Worm (Caenorhabditis elegans) whole organism, mixed stage, embryonic: ENCODE measurements around the gene psf-1.

ENCODE experiments used
- bed-3 ChIP-seq: fragments of 200-800 bp; sonication (Bioruptor generic); optimal IDR thresholded peaks from 3 replicates; lab custom pipeline; 2018; ENCODE audit warnings: mild to moderate bottlenecking, missing genetic modification characterization, moderate library complexity, missing compliant biosample characterization
- blmp-1 ChIP-seq: fragments of 150-350 bp; optimal IDR thresholded peaks from 2 replicates; lab custom pipeline; 2014; ENCODE audit warnings: missing biosample characterization, missing genetic modification characterization
- ceh-39 ChIP-seq: fragments of 150-350 bp; optimal IDR thresholded peaks from 2 replicates; lab custom pipeline; 2014; ENCODE audit warnings: missing biosample characterization, missing genetic modification characterization
- ceh-43 ChIP-seq: fragments of 200-800 bp; sonication (Bioruptor generic); optimal IDR thresholded peaks from 2 replicates; lab custom pipeline; 2018; ENCODE audit warnings: mild to moderate bottlenecking, missing genetic modification characterization, moderate library complexity, missing compliant biosample characterization
- ceh-83 ChIP-seq: fragments of 200-800 bp; sonication (Bioruptor generic); optimal IDR thresholded peaks from 2 replicates; lab custom pipeline; 2018; ENCODE audit warnings: mild to moderate bottlenecking, missing genetic modification characterization, missing compliant biosample characterization
- ces-1 ChIP-seq: fragments of 150-350 bp; optimal IDR thresholded peaks from 2 replicates; lab custom pipeline; 2014; ENCODE audit warnings: missing biosample characterization, missing genetic modification reagents, missing genetic modification characterization
- cnd-1 ChIP-seq: fragments of 200-800 bp; sonication (Bioruptor generic); optimal IDR thresholded peaks from 2 replicates; lab custom pipeline; 2018; ENCODE audit warnings: mild to moderate bottlenecking, missing genetic modification characterization, missing compliant biosample characterization
- drap-1 ChIP-seq: fragments of 200-800 bp; sonication (Bioruptor generic); optimal IDR thresholded peaks from 3 replicates; lab custom pipeline; 2018; ENCODE audit warnings: mild to moderate bottlenecking, missing genetic modification characterization, missing compliant biosample characterization
- elt-1 ChIP-seq: sonication (generic microtip); optimal IDR thresholded peaks from 2 replicates; lab custom pipeline; 2017; ENCODE audit warnings: missing genetic modification characterization, mild to moderate bottlenecking, missing compliant biosample characterization, antibody characterized with exemption, moderate library complexity, borderline replicate concordance; ENCODE audit not compliant: insufficient read depth
- elt-3 ChIP-seq: fragments of 150-350 bp; optimal IDR thresholded peaks from 2 replicates; lab custom pipeline; 2014; ENCODE audit warnings: missing biosample characterization, missing genetic modification characterization
- flh-1 ChIP-seq: fragments of 200-800 bp; sonication (Bioruptor generic); optimal IDR thresholded peaks from 2 replicates; lab custom pipeline; 2018; ENCODE audit warnings: mild to moderate bottlenecking, missing genetic modification characterization, moderate library complexity, missing compliant biosample characterization
- hlh-1 ChIP-seq: fragments of 150-350 bp; optimal IDR thresholded peaks from 2 replicates; lab custom pipeline; 2014; ENCODE audit warnings: missing biosample characterization, missing genetic modification reagents, missing genetic modification characterization
- lin-32 ChIP-seq: fragments of 200-800 bp; sonication (Bioruptor generic); optimal IDR thresholded peaks from 2 replicates; lab custom pipeline; 2018; ENCODE audit warnings: mild to moderate bottlenecking, missing genetic modification characterization, missing compliant biosample characterization
- mls-2 ChIP-seq: sonication (generic microtip); optimal IDR thresholded peaks from 2 replicates; lab custom pipeline; 2016; ENCODE audit warnings: mild to moderate bottlenecking, missing genetic modification characterization, moderate library complexity, missing compliant biosample characterization
- nhr-12 ChIP-seq: fragments of 150-350 bp; optimal IDR thresholded peaks from 2 replicates; lab custom pipeline; 2014; ENCODE audit warnings: missing biosample characterization, missing genetic modification characterization
- nhr-2 ChIP-seq: fragments of 150-350 bp; optimal IDR thresholded peaks from 2 replicates; lab custom pipeline; 2014; ENCODE audit warnings: missing biosample characterization, missing genetic modification characterization
- nhr-237 ChIP-seq: fragments of 150-350 bp; optimal IDR thresholded peaks from 2 replicates; lab custom pipeline; 2014; ENCODE audit warnings: missing biosample characterization, missing genetic modification characterization
- nhr-76 ChIP-seq: sonication (generic microtip); optimal IDR thresholded peaks from 2 replicates; lab custom pipeline; 2017; ENCODE audit warnings: missing biosample characterization, missing genetic modification characterization
- pha-4 ChIP-seq: fragments of 150-350 bp; optimal IDR thresholded peaks from 2 replicates; lab custom pipeline; 2018; ENCODE audit warnings: missing biosample characterization, missing genetic modification reagents, missing genetic modification characterization
- sem-2 ChIP-seq: fragments of 200-800 bp; sonication (Bioruptor generic); optimal IDR thresholded peaks from 2 replicates; lab custom pipeline; 2018; ENCODE audit warnings: mild to moderate bottlenecking, missing genetic modification characterization, missing compliant biosample characterization
- snpc-4 ChIP-seq: fragments of 150-350 bp; optimal IDR thresholded peaks from 2 replicates; lab custom pipeline; 2014; ENCODE audit warnings: missing biosample characterization, missing genetic modification characterization
- sptf-1 ChIP-seq: sonication (generic microtip); optimal IDR thresholded peaks from 2 replicates; lab custom pipeline; 2017; ENCODE audit warnings: mild to moderate bottlenecking, missing genetic modification characterization, moderate library complexity, missing compliant biosample characterization
- unc-120 ChIP-seq: sonication (generic microtip); optimal IDR thresholded peaks from 2 replicates; lab custom pipeline; 2017; ENCODE audit warnings: missing genetic modification characterization, missing compliant biosample characterization; ENCODE audit not compliant: poor library complexity, severe bottlenecking
- unc-39 ChIP-seq: fragments of 150-350 bp; optimal IDR thresholded peaks from 2 replicates; lab custom pipeline; 2014; ENCODE audit warnings: missing biosample characterization, missing genetic modification characterization
- unc-62 ChIP-seq: fragments of 150-350 bp; optimal IDR thresholded peaks from 2 replicates; lab custom pipeline; 2014; ENCODE audit warnings: missing biosample characterization, missing genetic modification reagents, missing genetic modification characterization
- ztf-11 ChIP-seq: fragments of 150-350 bp; optimal IDR thresholded peaks from 2 replicates; lab custom pipeline; 2014; ENCODE audit warnings: missing biosample characterization, missing genetic modification characterization

Gene psf-1

ce11 chrII:9943246-9943645 lies 25.2 kb upstream of the psf-1 start:
- TF ChIP-seq drap-1 (GFP tag; lab: Kevin White, UChicago), result no peak
- TF ChIP-seq snpc-4, result no peak
- TF ChIP-seq ceh-83 (GFP tag; lab: Kevin White, UChicago), result no peak
- TF ChIP-seq lin-32, result no peak
- TF ChIP-seq nhr-2 (tag; lab: Kevin White, UChicago), result no peak
- TF ChIP-seq cnd-1 (tag; lab: Kevin White, UChicago), result no peak
- TF ChIP-seq ztf-11 (tag; lab: Kevin White, UChicago), result no peak
- TF ChIP-seq mls-2 (tag; lab: Kevin White, UChicago), result no peak

ce11 chrII:9943837-9944236 lies 24.6 kb upstream of the psf-1 start, which contains the start of gene flad-1:
Gene flad-1, plus strand, starts transcription at chrII:9944137.
- TF ChIP-seq ceh-83 (GFP tag; lab: Kevin White, UChicago) (no peak), ceh-43 (GFP tag; lab: Kevin White, UChicago) (no peak), pha-4 (tag; lab: Kevin White, UChicago) (no peak), nhr-76 (tag; lab: Kevin White, UChicago) (no peak), nhr-237 (tag; lab: Kevin White, UChicago) (no peak), sptf-1 (tag; lab: Kevin White, UChicago) (no peak), lin-32 (no peak)

- TF ChIP-seq nhr-12, result no peak
- no peak for TF ChIP-seq unc-62 (GFP tag; lab: Kevin White, UChicago)
- TF ChIP-seq bed-3 (GFP tag; lab: Kevin White, UChicago), result no peak
- no peak for TF ChIP-seq nhr-2 (tag; lab: Kevin White, UChicago)
- no peak for TF ChIP-seq elt-1
- no peak for TF ChIP-seq sptf-1 (tag; lab: Kevin White, UChicago)
- no peak for TF ChIP-seq flh-1 (GFP tag; lab: Kevin White, UChicago)
Measured at ce11 chrII:9948662-9949061, 19.8 kb upstream of the psf-1 start.

DNA sequence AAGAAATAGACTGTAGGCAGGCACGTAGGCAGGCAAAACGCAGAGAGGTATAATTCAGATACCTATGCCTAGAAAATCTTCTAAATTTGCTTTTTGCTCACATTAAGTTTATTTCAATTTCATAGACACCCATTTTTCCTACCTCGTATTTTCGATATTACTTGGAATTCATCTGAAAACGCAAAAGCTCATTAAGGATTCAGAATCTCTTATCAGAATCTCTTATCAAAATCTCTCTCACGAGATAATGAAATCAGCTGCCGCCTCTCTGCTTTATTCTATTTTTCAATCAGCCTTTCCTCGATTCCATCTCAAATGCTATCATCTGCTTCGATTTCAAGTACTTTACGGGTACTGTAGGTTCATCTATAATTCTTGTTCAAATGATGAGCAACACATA lies 16.6 kb upstream of the psf-1 start:
- TF ChIP-seq unc-120 (tag; lab: Kevin White, UChicago), result no peak

ce11 chrII:9954885-9955284 lies 13.6 kb upstream of the psf-1 start, which contains the start of gene egl-43:
Gene egl-43, plus strand, starts transcription at chrII:9955185.
- no peak for TF ChIP-seq mls-2 (tag; lab: Kevin White, UChicago)
- TF ChIP-seq ceh-43 (GFP tag; lab: Kevin White, UChicago), result no peak
- no peak for TF ChIP-seq lin-32
- no peak for TF ChIP-seq ces-1 (GFP tag; lab: Kevin White, UChicago)
- no peak for TF ChIP-seq sem-2 (GFP tag; lab: Kevin White, UChicago)

DNA sequence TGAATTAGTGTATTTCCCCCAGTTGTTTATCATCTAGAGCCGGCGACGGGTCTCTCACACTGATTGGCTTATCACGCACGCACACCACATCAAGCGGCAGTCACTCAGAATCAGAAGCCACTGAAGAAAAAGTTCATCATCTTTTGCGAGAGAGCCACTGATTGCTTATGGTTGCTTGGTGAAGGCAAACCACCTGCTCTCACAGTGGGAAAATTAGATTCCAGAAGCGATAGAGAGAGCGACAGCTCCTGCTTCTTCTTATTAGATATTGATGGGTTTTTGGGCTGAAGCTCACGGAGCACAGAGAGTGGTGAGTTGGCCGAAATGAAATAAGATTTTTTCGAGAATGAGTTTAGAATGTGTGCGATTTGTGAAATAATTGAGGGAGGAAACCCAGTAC lies 12.4 kb upstream of the psf-1 start:
- TF ChIP-seq mls-2 (tag; lab: Kevin White, UChicago), result no peak
- peak; percentile 51 for TF ChIP-seq ces-1 (GFP tag; lab: Kevin White, UChicago)

ce11 chrII:9960127-9960526 lies 8.3 kb upstream of the psf-1 start:
- TF ChIP-seq elt-3 (tag; lab: Kevin White, UChicago) (no peak), ztf-11 (tag; lab: Kevin White, UChicago) (no peak), snpc-4 (no peak), unc-39 (no peak), hlh-1 (tag; lab: Kevin White, UChicago) (no peak), nhr-2 (tag; lab: Kevin White, UChicago) (no peak), ces-1 (GFP tag; lab: Kevin White, UChicago) (no peak), elt-1 (no peak), ceh-43 (GFP tag; lab: Kevin White, UChicago) (no peak), flh-1 (GFP tag; lab: Kevin White, UChicago) (no peak), sem-2 (GFP tag; lab: Kevin White, UChicago) (no peak), blmp-1 (tag; lab: Kevin White, UChicago) (no peak), ceh-39 (tag; lab: Kevin White, UChicago) (no peak), nhr-237 (tag; lab: Kevin White, UChicago) (no peak), lin-32 (no peak)
